Worm (Caenorhabditis elegans) whole organism, young adult: ENCODE data around the gene rrc-1.

Experiments used
- him-1 ChIP-seq: sonication (generic microtip); optimal IDR thresholded peaks from 2 replicates; lab custom pipeline; 2016; ENCODE audit warnings: missing genotype, missing genetic modification reagents, missing genetic modification characterization, missing compliant biosample characterization
- unc-62 ChIP-seq: fragments of 150-350 bp; optimal IDR thresholded peaks from 2 replicates; lab custom pipeline; 2014; ENCODE audit warnings: missing biosample characterization, missing genetic modification reagents, missing genetic modification characterization

DNA sequence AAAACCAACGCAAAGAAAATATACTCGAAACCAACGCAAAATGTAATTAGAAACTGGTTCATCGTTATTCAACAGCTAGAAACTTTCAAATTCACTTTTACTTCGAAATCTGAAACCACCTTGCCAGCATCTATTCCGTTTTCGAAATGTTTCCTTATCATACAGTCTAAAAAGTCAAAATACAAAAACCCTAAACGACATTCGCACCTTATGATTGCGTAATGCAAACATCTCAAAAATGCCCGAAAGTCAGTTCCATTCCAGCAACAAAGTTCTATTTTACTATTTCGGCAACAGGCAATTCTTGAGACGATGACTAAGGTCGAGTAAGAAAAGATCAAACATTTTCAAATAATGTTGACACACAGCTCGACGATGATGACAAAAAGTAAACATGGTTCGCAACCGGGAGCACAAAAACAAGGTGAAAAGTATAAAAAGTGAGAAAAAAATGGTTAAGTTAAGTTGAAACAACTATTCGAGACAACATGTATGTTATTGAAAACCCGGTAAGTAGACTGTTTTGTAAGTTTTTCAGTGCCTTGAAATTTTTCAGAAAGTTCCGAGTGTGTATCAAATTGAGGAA is 20.8 kb upstream of the rrc-1 start, which contains the start of gene lec-7:
- TF ChIP-seq unc-62 (GFP tag; lab: Kevin White, UChicago) (no peak), him-1 (no peak)
